Worm (Caenorhabditis elegans): Measurements from ENCODE around the gene ceh-30.

ceh-30 gene

ce11 chrX:3108603-3109002, 45.2 kb downstream of the ceh-30 start:
- TF ChIP-seq hlh-1 (tag; optimal IDR thresholded peaks at IDR 0.05) (peak; percentile 45), sptf-1 (tag; optimal IDR thresholded peaks at IDR 0.05) (no peak), unc-62 (GFP tag; optimal IDR thresholded peaks at IDR 0.05) (no peak), nhr-2 (tag; optimal IDR thresholded peaks at IDR 0.05) (no peak), lin-32 (GFP tag; optimal IDR thresholded peaks at IDR 0.05) (no peak)

DNA sequence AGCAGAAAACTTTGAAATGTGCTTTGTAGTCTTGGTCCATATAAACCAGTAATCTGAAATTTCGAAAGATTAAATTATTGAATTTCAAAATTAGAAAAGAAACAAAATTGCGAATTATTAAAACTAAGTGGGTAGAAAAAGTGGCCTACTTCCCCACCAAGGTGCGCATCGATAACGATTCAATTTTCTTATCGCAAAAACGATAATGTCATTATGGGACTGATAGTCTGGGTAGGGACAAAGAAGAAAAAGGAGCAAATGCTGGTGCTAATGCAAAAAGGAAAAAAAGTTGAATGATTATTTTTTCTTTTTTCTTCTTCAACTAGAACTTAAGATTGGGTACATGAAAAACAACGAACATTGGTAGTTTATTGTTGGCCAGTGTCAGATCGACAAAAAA, 47.2 kb downstream of the ceh-30 start, which contains the start of gene gpcp-1:
Gene gpcp-1 (minus strand): TSS at position 53 of the 400 bp plus-strand sequence.
- TF ChIP-seq cnd-1 (tag; optimal IDR thresholded peaks at IDR 0.05), result no peak
- no peak for TF ChIP-seq ceh-43 (GFP tag; optimal IDR thresholded peaks at IDR 0.05)
- TF ChIP-seq nhr-2 (tag; optimal IDR thresholded peaks at IDR 0.05), result no peak
- TF ChIP-seq flh-1 (GFP tag; optimal IDR thresholded peaks at IDR 0.05), result no peak

ce11 chrX:3111066-3111465, 47.7 kb downstream of the ceh-30 start:
- no peak for TF ChIP-seq nhr-237 (tag; optimal IDR thresholded peaks at IDR 0.05)
- TF ChIP-seq ces-1 (GFP tag; optimal IDR thresholded peaks at IDR 0.05), result peak; percentile 48
- no peak for TF ChIP-seq nhr-2 (tag; optimal IDR thresholded peaks at IDR 0.05)

DNA sequence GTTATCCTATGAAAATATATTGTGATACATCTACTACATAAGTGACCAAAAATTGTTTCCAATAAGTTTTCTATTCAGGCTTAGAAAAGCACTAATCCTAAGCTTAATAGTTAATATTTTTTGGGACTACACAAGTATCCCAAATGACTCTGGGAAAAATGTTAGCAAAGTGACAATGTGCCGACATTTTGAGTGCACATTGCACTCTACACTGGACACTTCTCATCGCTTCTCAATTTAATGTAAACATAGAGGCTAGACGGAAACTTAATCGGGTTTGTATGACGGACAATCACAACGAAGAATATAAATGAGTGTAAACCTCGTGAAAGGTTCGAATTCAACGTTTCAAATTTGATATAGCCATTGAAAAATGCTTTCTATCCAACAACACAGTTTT, 48.3 kb downstream of the ceh-30 start:
- TF ChIP-seq mab-5 (tag; optimal IDR thresholded peaks at IDR 0.05) (no peak), ceh-43 (GFP tag; optimal IDR thresholded peaks at IDR 0.05) (no peak), nhr-237 (tag; optimal IDR thresholded peaks at IDR 0.05) (no peak), nhr-12 (tag; optimal IDR thresholded peaks at IDR 0.05) (no peak), unc-62 (GFP tag; optimal IDR thresholded peaks at IDR 0.05) (peak; percentile 55), pha-4 (tag; optimal IDR thresholded peaks at IDR 0.05) (peak; percentile 65), ham-2 (GFP tag; optimal IDR thresholded peaks at IDR 0.05) (no peak), sptf-1 (tag; optimal IDR thresholded peaks at IDR 0.05) (no peak), M03D4.4 (tag; optimal IDR thresholded peaks at IDR 0.05) (no peak), lsy-2 (tag; optimal IDR thresholded peaks at IDR 0.05) (no peak), ces-1 (GFP tag; optimal IDR thresholded peaks at IDR 0.05) (peak; percentile 65), lin-13 (tag; optimal IDR thresholded peaks at IDR 0.05) (no peak), elt-1 (tag; optimal IDR thresholded peaks at IDR 0.05; ENCODE audit: borderline replicate concordance, insufficient read depth) (no peak), mep-1 (tag; optimal IDR thresholded peaks at IDR 0.05) (no peak), ztf-11 (tag; optimal IDR thresholded peaks at IDR 0.05) (no peak), mls-2 (tag; optimal IDR thresholded peaks at IDR 0.05) (no peak), cnd-1 (tag; optimal IDR thresholded peaks at IDR 0.05) (no peak), hlh-1 (tag; optimal IDR thresholded peaks at IDR 0.05) (peak; percentile 17), ceh-39 (tag; optimal IDR thresholded peaks at IDR 0.05) (no peak), blmp-1 (tag; optimal IDR thresholded peaks at IDR 0.05) (no peak), zip-8 (tag; optimal IDR thresholded peaks at IDR 0.05) (no peak), nhr-28 (tag; optimal IDR thresholded peaks at IDR 0.05) (no peak), unc-39 (tag; optimal IDR thresholded peaks at IDR 0.05) (no peak), nhr-76 (tag; optimal IDR thresholded peaks at IDR 0.05) (no peak)

ce11 chrX:3112946-3113427, 49.6 kb downstream of the ceh-30 start, which contains the start of gene gpd-3:
Gene gpd-3 (minus strand): TSS chrX:3113341.
- TF ChIP-seq ham-2 (GFP tag; optimal IDR thresholded peaks at IDR 0.05) (no peak), unc-39 (tag; optimal IDR thresholded peaks at IDR 0.05) (no peak), hlh-1 (tag; optimal IDR thresholded peaks at IDR 0.05) (no peak), lin-13 (tag; optimal IDR thresholded peaks at IDR 0.05) (no peak), flh-1 (GFP tag; optimal IDR thresholded peaks at IDR 0.05) (no peak), lin-32 (GFP tag; optimal IDR thresholded peaks at IDR 0.05) (no peak), sem-2 (GFP tag; optimal IDR thresholded peaks at IDR 0.05) (no peak), elt-1 (tag; optimal IDR thresholded peaks at IDR 0.05; ENCODE audit: borderline replicate concordance, insufficient read depth) (no peak), zip-8 (tag; optimal IDR thresholded peaks at IDR 0.05) (no peak), nhr-76 (tag; optimal IDR thresholded peaks at IDR 0.05) (no peak), snpc-4 (tag; optimal IDR thresholded peaks at IDR 0.05) (no peak), tbx-8 (GFP tag; optimal IDR thresholded peaks at IDR 0.05) (no peak), nhr-28 (tag; optimal IDR thresholded peaks at IDR 0.05) (no peak), mep-1 (tag; optimal IDR thresholded peaks at IDR 0.05) (no peak), nhr-12 (tag; optimal IDR thresholded peaks at IDR 0.05) (no peak), ces-1 (GFP tag; optimal IDR thresholded peaks at IDR 0.05) (no peak), pha-4 (tag; optimal IDR thresholded peaks at IDR 0.05) (no peak)

Data from whole organism, mixed stage, embryonic.